Worm (Caenorhabditis elegans) whole organism, late embryonic: ENCODE measurements around the gene F39E9.6.

Experiments used
- ama-1 ChIP-seq: fragments of 150-350 bp; optimal IDR thresholded peaks from 2 replicates; lab custom pipeline; 2014
- ceh-9 ChIP-seq: sonication (generic microtip); optimal IDR thresholded peaks from 2 replicates; lab custom pipeline; 2016; ENCODE audit warnings: mild to moderate bottlenecking, missing genetic modification characterization, inconsistent platforms, missing compliant biosample characterization
- gmeb-2 ChIP-seq: sonication (generic microtip); optimal IDR thresholded peaks from 2 replicates; lab custom pipeline; 2016; ENCODE audit warnings: missing genetic modification characterization, inconsistent platforms, missing compliant biosample characterization
- hlh-15 ChIP-seq: sonication (generic microtip); optimal IDR thresholded peaks from 2 replicates; lab custom pipeline; 2016; ENCODE audit warnings: missing genetic modification characterization, missing compliant biosample characterization
- lim-6 ChIP-seq: sonication (generic microtip); optimal IDR thresholded peaks from 2 replicates; lab custom pipeline; 2016; ENCODE audit warnings: missing genetic modification characterization, missing compliant biosample characterization
- sox-4 ChIP-seq: sonication (generic microtip); optimal IDR thresholded peaks from 2 replicates; lab custom pipeline; 2017; ENCODE audit warnings: mild to moderate bottlenecking, missing genetic modification characterization, inconsistent platforms, missing compliant biosample characterization

DNA sequence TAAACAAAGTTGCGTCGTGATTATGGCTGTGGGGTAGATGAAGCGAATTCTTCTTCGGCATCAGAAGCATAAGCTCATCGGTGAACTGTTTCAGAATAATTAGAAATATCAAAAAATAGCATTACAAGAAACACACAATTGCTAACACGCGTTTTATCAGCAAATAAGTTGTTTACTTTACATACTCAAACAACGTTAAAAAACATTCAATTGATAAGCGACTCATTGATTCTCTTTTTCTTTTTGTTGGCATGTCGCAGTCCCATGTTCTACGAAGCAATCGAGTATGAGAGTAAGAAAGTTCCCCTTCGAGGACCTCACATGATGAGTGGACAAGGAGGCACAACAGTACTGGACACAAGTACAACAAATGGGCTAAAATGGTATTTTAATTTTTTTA lies 16.7 kb downstream of the F39E9.6 start, which contains the start of gene btb-16:
- TF ChIP-seq ceh-9 (tag; lab: Kevin White, UChicago), result no peak
- TF ChIP-seq lim-6 (tag; lab: Kevin White, UChicago), result no peak
- no peak for TF ChIP-seq ama-1 (lab: Kevin White, UChicago)
- no peak for TF ChIP-seq gmeb-2 (tag; lab: Kevin White, UChicago)
- TF ChIP-seq hlh-15 (tag; lab: Kevin White, UChicago), result no peak
- TF ChIP-seq sox-4, result no peak
